Fruit fly (Drosophila melanogaster) whole organism: ENCODE measurements around the gene sog.

Experiments
- CG8478 ChIP-seq: fragments of >200 bp; optimal IDR thresholded peaks from 2 replicates; lab custom pipeline; 2018; ENCODE audit warnings: inconsistent platforms
- Dll ChIP-seq: fragments of >200 bp; optimal IDR thresholded peaks from 2 replicates; lab custom pipeline; 2017
- EcR ChIP-seq, 2 experiments: fragments of >200 bp; optimal IDR thresholded peaks; 2 replicates each; lab custom pipeline; 2017; ENCODE audit warnings: missing biosample characterization in 2 of 2, missing genetic modification characterization in 2 of 2, missing genetic modification reagents in 2 of 2
- pan ChIP-seq: fragments of >200 bp; optimal IDR thresholded peaks from 2 replicates; lab custom pipeline; 2017
- psq ChIP-seq: fragments of >200 bp; optimal IDR thresholded peaks from 2 replicates; lab custom pipeline; 2017
- usp ChIP-seq: fragments of >200 bp; optimal IDR thresholded peaks from 2 replicates; lab custom pipeline; 2017; ENCODE audit warnings: missing biosample characterization, missing genetic modification characterization, mixed read lengths

dm6 chrX:15626279-15626678, 7.0 kb downstream of the sog start:
- TF ChIP-seq pan (lab: Kevin White, UChicago) (no peak), Dll (lab: Kevin White, UChicago) (no peak), usp (GFP tag; lab: Kevin White, UChicago) (no peak), CG8478 (lab: Kevin White, UChicago) (no peak), EcR (GFP tag; optimal IDR thresholded peaks at IDR 0.05; lab: Kevin White, UChicago) (no peak), psq (no peak)
